Fruit fly (Drosophila melanogaster) Kc167 (cell line): ENCODE data around the gene MTF-1.

ENCODE experiments used
- Myc ChIP-seq: fragments of >200 bp; optimal IDR thresholded peaks from 2 replicates; lab custom pipeline; 2017; ENCODE audit warnings: missing external identifiers
- Sin3A ChIP-seq: fragments of >200 bp; optimal IDR thresholded peaks from 2 replicates; lab custom pipeline; 2018; ENCODE audit warnings: missing external identifiers
- h ChIP-seq: fragments of >200 bp; optimal IDR thresholded peaks from 3 replicates; lab custom pipeline; 2018; ENCODE audit warnings: missing external identifiers
- insv ChIP-seq: fragments of >200 bp; optimal IDR thresholded peaks from 3 replicates; lab custom pipeline; 2018; ENCODE audit warnings: missing external identifiers
- psq ChIP-seq: fragments of >200 bp; optimal IDR thresholded peaks from 2 replicates; lab custom pipeline; 2017; ENCODE audit warnings: missing external identifiers
- ttk ChIP-seq: sonication (Bioruptor generic); optimal IDR thresholded peaks from 2 replicates; lab custom pipeline; 2017; ENCODE audit warnings: missing external identifiers

MTF-1 gene

dm6 chr3L:9429665-9430607, at the start of gene MTF-1, which contains the start of gene RpS17:
Gene MTF-1, plus strand, starts transcription at chr3L:9430312.
Gene RpS17, minus strand, starts transcription at chr3L:9429821.
- TF ChIP-seq Myc (lab: Kevin White, UChicago) = no peak
- TF ChIP-seq ttk (lab: Kevin White, UChicago) = no peak
- no peak for TF ChIP-seq h (lab: Kevin White, UChicago)
- no peak for TF ChIP-seq insv (lab: Kevin White, UChicago)
- TF ChIP-seq Sin3A (lab: Kevin White, UChicago) = no peak
- no peak for TF ChIP-seq psq (lab: Kevin White, UChicago)

dm6 chr3L:9380344-9380849, 49.7 kb upstream of the MTF-1 start:
- TF ChIP-seq h (lab: Kevin White, UChicago) = no peak
- TF ChIP-seq ttk (lab: Kevin White, UChicago) = no peak
- TF ChIP-seq psq (lab: Kevin White, UChicago) = no peak
- TF ChIP-seq Myc (lab: Kevin White, UChicago) = no peak
- no peak for TF ChIP-seq Sin3A (lab: Kevin White, UChicago)
- TF ChIP-seq insv (lab: Kevin White, UChicago) = no peak

- TF ChIP-seq psq (lab: Kevin White, UChicago) = no peak
- no peak for TF ChIP-seq insv (lab: Kevin White, UChicago)
- TF ChIP-seq ttk (lab: Kevin White, UChicago) = no peak
- no peak for TF ChIP-seq Myc (lab: Kevin White, UChicago)
- no peak for TF ChIP-seq h (lab: Kevin White, UChicago)
Measured at dm6 chr3L:9381602-9382001, 48.5 kb upstream of the MTF-1 start, which contains the start of gene Hsp23. Gene Hsp23, plus strand, starts transcription at chr3L:9381882.

dm6 chr3L:9383345-9384075, 46.6 kb upstream of the MTF-1 start, which contains the start of gene Hsp27:
Gene Hsp27, plus strand, starts transcription at chr3L:9384063.
- TF ChIP-seq Myc (lab: Kevin White, UChicago) = no peak
- no peak for TF ChIP-seq ttk (lab: Kevin White, UChicago)
- TF ChIP-seq h (lab: Kevin White, UChicago) = no peak
- no peak for TF ChIP-seq psq (lab: Kevin White, UChicago)
- no peak for TF ChIP-seq insv (lab: Kevin White, UChicago)
- TF ChIP-seq Sin3A (lab: Kevin White, UChicago) = no peak

- TF ChIP-seq insv (lab: Kevin White, UChicago) = no peak
- TF ChIP-seq ttk (lab: Kevin White, UChicago) = no peak
- TF ChIP-seq psq (lab: Kevin White, UChicago) = no peak
- no peak for TF ChIP-seq h (lab: Kevin White, UChicago)
- no peak for TF ChIP-seq Myc (lab: Kevin White, UChicago)
- TF ChIP-seq Sin3A (lab: Kevin White, UChicago) = no peak
Measured at dm6 chr3L:9384445-9385079, 45.5 kb upstream of the MTF-1 start.

- TF ChIP-seq insv (lab: Kevin White, UChicago) (no peak), h (lab: Kevin White, UChicago) (no peak), ttk (lab: Kevin White, UChicago) (no peak), Sin3A (lab: Kevin White, UChicago) (no peak), psq (lab: Kevin White, UChicago) (no peak), Myc (lab: Kevin White, UChicago) (no peak)
Measured at dm6 chr3L:9391340-9391980, 38.7 kb upstream of the MTF-1 start.

- no peak for TF ChIP-seq h (lab: Kevin White, UChicago)
- TF ChIP-seq Myc (lab: Kevin White, UChicago) = no peak
- TF ChIP-seq psq (lab: Kevin White, UChicago) = no peak
- no peak for TF ChIP-seq Sin3A (lab: Kevin White, UChicago)
- TF ChIP-seq insv (lab: Kevin White, UChicago) = no peak
- TF ChIP-seq ttk (lab: Kevin White, UChicago) = no peak
Measured at dm6 chr3L:9396038-9396437, 34.1 kb upstream of the MTF-1 start.

dm6 chr3L:9396704-9397103, 33.4 kb upstream of the MTF-1 start:
- TF ChIP-seq Myc (lab: Kevin White, UChicago) (no peak), h (lab: Kevin White, UChicago) (no peak), insv (lab: Kevin White, UChicago) (no peak), ttk (lab: Kevin White, UChicago) (no peak), Sin3A (lab: Kevin White, UChicago) (no peak), psq (lab: Kevin White, UChicago) (no peak)

dm6 chr3L:9397156-9397555, 33.0 kb upstream of the MTF-1 start:
- TF ChIP-seq h (lab: Kevin White, UChicago) (no peak), Sin3A (lab: Kevin White, UChicago) (no peak), psq (lab: Kevin White, UChicago) (no peak), Myc (lab: Kevin White, UChicago) (no peak), ttk (lab: Kevin White, UChicago) (no peak), insv (lab: Kevin White, UChicago) (no peak)

dm6 chr3L:9398028-9398427, 32.1 kb upstream of the MTF-1 start:
- TF ChIP-seq Sin3A (lab: Kevin White, UChicago) (no peak), h (lab: Kevin White, UChicago) (no peak), Myc (lab: Kevin White, UChicago) (no peak), ttk (lab: Kevin White, UChicago) (no peak), psq (lab: Kevin White, UChicago) (no peak), insv (lab: Kevin White, UChicago) (no peak)
